Fruit fly (Drosophila melanogaster): ENCODE data around the gene CG17075.

Gene CG17075

DNA sequence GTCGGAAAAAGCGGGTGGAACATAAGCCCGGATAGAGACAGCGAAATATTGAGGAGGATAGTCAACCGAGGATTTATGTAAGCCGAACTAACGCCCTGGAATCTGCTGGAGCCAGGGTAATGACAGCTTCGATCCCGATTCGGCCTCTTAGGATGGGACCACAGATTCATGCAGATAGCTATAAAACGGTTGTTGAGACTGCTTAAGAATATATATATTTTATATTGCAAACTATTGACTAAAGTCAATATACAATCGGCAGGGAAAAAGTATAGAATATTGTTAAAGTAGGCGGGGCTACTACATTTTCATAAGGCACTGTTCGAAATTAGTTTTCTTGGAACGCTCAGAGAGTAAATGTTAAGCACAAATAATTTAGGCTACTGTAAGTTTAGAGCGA, 1.5 kb upstream of the CG17075 start, which contains the start of gene CG3345:
Gene CG3345, plus strand, starts transcription at position 301 of the 400 bp plus-strand sequence.
- no peak for TF ChIP-seq sima (GFP tag; optimal IDR thresholded peaks at IDR 0.05)
- TF ChIP-seq hth (optimal IDR thresholded peaks at IDR 0.05): no peak
- TF ChIP-seq Mad (GFP tag; optimal IDR thresholded peaks at IDR 0.05): no peak
- no peak for TF ChIP-seq MTF-1 (GFP tag; optimal IDR thresholded peaks at IDR 0.05; ENCODE audit: borderline replicate concordance)
- no peak for TF ChIP-seq shn (GFP tag; optimal IDR thresholded peaks at IDR 0.05)
- TF ChIP-seq zfh2 (GFP tag; optimal IDR thresholded peaks at IDR 0.05): no peak
- TF ChIP-seq knrl (GFP tag; IDR thresholded peaks at IDR 0.05; ENCODE audit: partially characterized antibody): no peak
- no peak for TF ChIP-seq ftz-f1 (GFP tag; optimal IDR thresholded peaks at IDR 0.05)
- TF ChIP-seq Vsx1 (GFP tag; optimal IDR thresholded peaks at IDR 0.05): no peak
- no peak for TF ChIP-seq CG3847 (GFP tag; IDR thresholded peaks at IDR 0.05)
- TF ChIP-seq ssp (GFP tag; IDR thresholded peaks at IDR 0.05): no peak
- TF ChIP-seq CG8765 (GFP tag; IDR thresholded peaks at IDR 0.05): no peak
- no peak for TF ChIP-seq CG12391 (tag; optimal IDR thresholded peaks at IDR 0.05)
- no peak for TF ChIP-seq TFAM (GFP tag; optimal IDR thresholded peaks at IDR 0.05)
- no peak for TF ChIP-seq HLH3B (GFP tag; IDR thresholded peaks at IDR 0.05)
- no peak for TF ChIP-seq Scr (GFP tag; IDR thresholded peaks at IDR 0.05; ENCODE audit: partially characterized antibody)
- no peak for TF ChIP-seq ab (GFP tag; optimal IDR thresholded peaks at IDR 0.05)

DNA sequence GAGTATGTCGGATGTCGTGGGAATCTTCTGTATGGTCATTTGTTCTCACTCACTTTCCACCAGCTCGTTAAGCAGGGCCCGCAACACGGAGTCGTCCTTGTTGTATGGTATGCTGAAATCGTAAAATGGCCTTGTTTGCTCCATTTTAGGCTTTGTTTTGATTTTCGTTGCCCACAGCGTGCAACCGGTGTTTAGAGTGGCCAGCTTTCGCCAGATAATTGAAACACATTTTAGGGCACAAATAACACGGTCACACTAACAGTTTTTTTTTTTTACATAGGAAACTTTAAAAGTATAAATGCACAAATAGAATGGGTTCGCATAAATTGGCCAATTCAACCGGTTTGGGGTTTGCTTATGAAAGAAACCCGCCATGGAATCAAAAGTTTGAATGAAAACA, 15.1 kb downstream of the CG17075 start, which contains the start of gene Rpp30:
Gene Rpp30, minus strand, starts transcription at position 200 of the 400 bp plus-strand sequence.
- TF ChIP-seq bcd (GFP tag; optimal IDR thresholded peaks at IDR 0.05) (no peak), CG12155 (GFP tag; optimal IDR thresholded peaks at IDR 0.05) (no peak), wor (GFP tag; IDR thresholded peaks at IDR 0.05) (no peak), CG11247 (GFP tag; IDR thresholded peaks at IDR 0.05) (no peak), pros (GFP tag; optimal IDR thresholded peaks at IDR 0.05) (no peak), nau (GFP tag; optimal IDR thresholded peaks at IDR 0.05) (no peak), klu (GFP tag; IDR thresholded peaks at IDR 0.05) (no peak), Dad (GFP tag; optimal IDR thresholded peaks at IDR 0.05) (no peak), Nf-YC (tag; optimal IDR thresholded peaks at IDR 0.05) (no peak), CG10959 (GFP tag; IDR thresholded peaks at IDR 0.05) (no peak), Trl (optimal IDR thresholded peaks at IDR 0.05) (no peak), Trl (GFP tag; optimal IDR thresholded peaks at IDR 0.05) (no peak), CG42726 (GFP tag; IDR thresholded peaks at IDR 0.05; ENCODE audit: partially characterized antibody) (no peak), Chrac-16 (GFP tag; optimal IDR thresholded peaks at IDR 0.05) (no peak), Ssrp (tag; optimal IDR thresholded peaks at IDR 0.05) (no peak), Scr (GFP tag; IDR thresholded peaks at IDR 0.05; ENCODE audit: partially characterized antibody) (peak; percentile 22; the same call in 1 of the 2 replicates), Xbp1 (GFP tag; optimal IDR thresholded peaks at IDR 0.05) (no peak), CG1603 (tag; optimal IDR thresholded peaks at IDR 0.05) (peak; percentile 1), Lpt (GFP tag; optimal IDR thresholded peaks at IDR 0.05) (no peak), sima (GFP tag; optimal IDR thresholded peaks at IDR 0.05) (no peak), exex (tag; optimal IDR thresholded peaks at IDR 0.05) (no peak), ERR (GFP tag; optimal IDR thresholded peaks at IDR 0.05) (no peak), CG5953 (GFP tag; IDR thresholded peaks at IDR 0.05) (no peak), CG9215 (GFP tag; IDR thresholded peaks at IDR 0.05) (no peak), Deaf1 (tag; optimal IDR thresholded peaks at IDR 0.05) (no peak), NfI (GFP tag; optimal IDR thresholded peaks at IDR 0.05) (no peak), Optix (GFP tag; IDR thresholded peaks at IDR 0.05) (no peak), fd64A (GFP tag; optimal IDR thresholded peaks at IDR 0.05) (no peak), Gsc (GFP tag; IDR thresholded peaks at IDR 0.05) (no peak), CG8281 (tag; optimal IDR thresholded peaks at IDR 0.05) (no peak), CG8388 (GFP tag; optimal IDR thresholded peaks at IDR 0.05) (no peak), kah (GFP tag; optimal IDR thresholded peaks at IDR 0.05) (no peak), rib (GFP tag; IDR thresholded peaks at IDR 0.05) (no peak), sr (GFP tag; IDR thresholded peaks at IDR 0.05) (no peak), Dp (GFP tag; optimal IDR thresholded peaks at IDR 0.05) (peak; percentile 59), wdn (GFP tag; IDR thresholded peaks at IDR 0.05) (no peak), fd102C (GFP tag; optimal IDR thresholded peaks at IDR 0.05) (no peak)
